Fruit fly (Drosophila melanogaster) Kc167 (cell line): ENCODE results near the gene CG13054.

Experiments used
- h ChIP-seq: fragments of >200 bp; optimal IDR thresholded peaks from 3 replicates; lab custom pipeline; 2018; ENCODE audit warnings: missing external identifiers
- insv ChIP-seq: fragments of >200 bp; optimal IDR thresholded peaks from 3 replicates; lab custom pipeline; 2018; ENCODE audit warnings: missing external identifiers
- psq ChIP-seq: fragments of >200 bp; optimal IDR thresholded peaks from 2 replicates; lab custom pipeline; 2017; ENCODE audit warnings: missing external identifiers

DNA sequence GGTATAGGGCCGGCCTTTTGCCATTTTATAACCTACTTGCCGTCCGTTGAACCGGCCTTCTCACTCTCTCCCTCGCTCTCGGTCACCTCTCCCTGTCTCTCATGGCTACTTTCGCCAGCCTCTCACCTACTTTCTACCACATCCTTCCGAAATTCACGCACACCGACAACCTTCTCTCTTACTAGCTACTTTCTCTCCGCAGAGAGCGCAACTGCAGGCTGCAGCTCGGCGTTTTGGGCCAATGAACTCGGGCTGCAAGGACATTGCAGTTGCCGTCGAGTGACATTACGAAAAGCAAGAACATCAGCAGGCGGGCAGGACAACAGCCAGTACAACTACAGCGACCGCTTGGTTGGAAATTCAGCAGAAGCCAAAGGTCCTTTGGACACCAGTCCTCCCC lies 15.7 kb downstream of the CG13054 start:
- TF ChIP-seq h (no peak), insv (lab: Kevin White, UChicago) (no peak), psq (lab: Kevin White, UChicago) (no peak)
